Worm (Caenorhabditis elegans) whole organism, L4 larva: ENCODE results near the gene fbxa-148.

Source experiments
- Y75B8A.6 ChIP-seq: fragments of 200-800 bp; sonication (Bioruptor generic); IDR thresholded peaks from 2 replicates; pipeline ENCODE4 v1.3.6; 2022; ENCODE audit warnings: missing genetic modification reagents, missing genetic modification characterization, missing compliant biosample characterization
- fos-1 ChIP-seq: fragments of 150-350 bp; optimal IDR thresholded peaks from 2 replicates; lab custom pipeline; 2014; ENCODE audit warnings: missing biosample characterization, missing genetic modification characterization
- unc-39 ChIP-seq: sonication (generic microtip); optimal IDR thresholded peaks from 2 replicates; lab custom pipeline; 2017; ENCODE audit warnings: missing biosample characterization, missing genetic modification characterization

- no peak for TF ChIP-seq Y75B8A.6 (GFP tag; lab: Robert Waterston, UW)
- TF ChIP-seq fos-1 (tag; lab: Kevin White, UChicago), result no peak
- TF ChIP-seq unc-39, result no peak
Measured at ce11 chrV:16972134-16972533, 33.3 kb downstream of the fbxa-148 start, which contains the start of gene srh-119.
